Fruit fly (Drosophila melanogaster) whole organism, prepupa: ENCODE data around the gene CG42564.

Source experiments
- Blimp-1 ChIP-seq: fragments of 200-800 bp; sonication (Bioruptor generic); optimal IDR thresholded peaks from 3 replicates; lab custom pipeline; 2017; ENCODE audit warnings: missing biosample characterization, missing genetic modification characterization, mild to moderate bottlenecking, moderate library complexity, missing genetic modification reagents
- CG10669 ChIP-seq: fragments of 200-800 bp; sonication (Bioruptor generic); optimal IDR thresholded peaks from 3 replicates; lab custom pipeline; 2018; ENCODE audit warnings: missing biosample characterization, mild to moderate bottlenecking, missing genetic modification characterization, moderate library complexity
- CG11294 ChIP-seq: fragments of 200-800 bp; sonication (Bioruptor generic); IDR thresholded peaks from 2 replicates; pipeline ENCODE4 v1.3.6; 2022; ENCODE audit warnings: missing biosample characterization, missing genetic modification characterization
- CG11762 ChIP-seq: fragments of 200-800 bp; sonication (Bioruptor generic); optimal IDR thresholded peaks from 3 replicates; lab custom pipeline; 2016; ENCODE audit warnings: missing biosample characterization, missing genetic modification characterization; ENCODE audit not compliant: insufficient read depth
- CG11902 ChIP-seq: fragments of 200-800 bp; sonication (Bioruptor generic); optimal IDR thresholded peaks from 3 replicates; lab custom pipeline; 2016; ENCODE audit warnings: missing biosample characterization, missing genetic modification characterization
- CG16779 ChIP-seq: fragments of 200-800 bp; sonication (Bioruptor generic); optimal IDR thresholded peaks from 3 replicates; lab custom pipeline; 2017; ENCODE audit warnings: missing biosample characterization, mild to moderate bottlenecking, missing genetic modification characterization
- CG3032 ChIP-seq: fragments of 200-800 bp; optimal IDR thresholded peaks from 2 replicates; lab custom pipeline; 2019; ENCODE audit warnings: missing biosample characterization, mild to moderate bottlenecking, missing genetic modification characterization, moderate library complexity
- CG31627 ChIP-seq: fragments of 200-800 bp; sonication (Bioruptor generic); optimal IDR thresholded peaks from 3 replicates; lab custom pipeline; 2016; ENCODE audit warnings: missing biosample characterization, missing genetic modification characterization
- CG32006 ChIP-seq: fragments of 200-800 bp; sonication (Bioruptor generic); optimal IDR thresholded peaks from 3 replicates; lab custom pipeline; 2017; ENCODE audit warnings: missing biosample characterization, mild to moderate bottlenecking, missing genetic modification characterization
- CG34406 ChIP-seq: fragments of 200-800 bp; sonication (Bioruptor generic); optimal IDR thresholded peaks from 3 replicates; lab custom pipeline; 2016; ENCODE audit warnings: missing biosample characterization, missing genetic modification characterization
- CG3919 ChIP-seq: fragments of 200-800 bp; sonication (Bioruptor generic); optimal IDR thresholded peaks from 3 replicates; lab custom pipeline; 2016; ENCODE audit warnings: missing biosample characterization, missing genetic modification characterization
- CG4318 ChIP-seq: fragments of 200-800 bp; sonication (Bioruptor generic); optimal IDR thresholded peaks from 3 replicates; lab custom pipeline; 2017; ENCODE audit warnings: missing biosample characterization, mild to moderate bottlenecking, missing genetic modification characterization
- CG6276 ChIP-seq: fragments of 200-800 bp; sonication (Bioruptor generic); optimal IDR thresholded peaks from 2 replicates; lab custom pipeline; 2017; ENCODE audit warnings: missing biosample characterization, mild to moderate bottlenecking, missing genetic modification characterization
- CG6792 ChIP-seq: fragments of 200-800 bp; sonication (Bioruptor generic); optimal IDR thresholded peaks from 3 replicates; lab custom pipeline; 2016; ENCODE audit warnings: missing biosample characterization, missing genetic modification characterization
- CG7368 ChIP-seq: fragments of 200-800 bp; sonication (Bioruptor generic); optimal IDR thresholded peaks from 3 replicates; lab custom pipeline; 2016; ENCODE audit warnings: missing biosample characterization, missing genetic modification characterization
- CG8119 ChIP-seq: fragments of 200-800 bp; sonication (Bioruptor generic); IDR thresholded peaks from 3 replicates; pipeline ENCODE4 v1.3.6; 2022; ENCODE audit warnings: missing biosample characterization, missing genetic modification characterization
- CG8632 ChIP-seq: fragments of 200-800 bp; sonication (Bioruptor generic); optimal IDR thresholded peaks from 3 replicates; lab custom pipeline; 2016; ENCODE audit warnings: missing biosample characterization, missing genetic modification characterization
- Eip78C ChIP-seq: fragments of 200-800 bp; sonication (Bioruptor generic); peaks from one replicate; lab custom pipeline; 2016; ENCODE audit warnings: missing biosample characterization, missing genetic modification characterization
- Hr38 ChIP-seq: sonication (Bioruptor generic); optimal IDR thresholded peaks from 2 replicates; lab custom pipeline; 2016; ENCODE audit warnings: missing biosample characterization, missing genetic modification characterization
- Smox ChIP-seq: fragments of 200-800 bp; sonication (Bioruptor generic); optimal IDR thresholded peaks from 3 replicates; lab custom pipeline; 2016; ENCODE audit warnings: missing biosample characterization, missing genetic modification characterization
- Sox14 ChIP-seq: fragments of 200-800 bp; sonication (Bioruptor generic); optimal IDR thresholded peaks from 3 replicates; lab custom pipeline; 2016; ENCODE audit warnings: missing biosample characterization, missing genetic modification characterization
- Sox15 ChIP-seq: fragments of 200-800 bp; sonication (Bioruptor generic); optimal IDR thresholded peaks from 3 replicates; lab custom pipeline; 2016; ENCODE audit warnings: missing biosample characterization, missing genetic modification characterization
- achi ChIP-seq: fragments of 200-800 bp; sonication (Bioruptor generic); optimal IDR thresholded peaks from 3 replicates; lab custom pipeline; 2016; ENCODE audit warnings: missing biosample characterization, missing genetic modification characterization
- acj6 ChIP-seq: fragments of 200-800 bp; sonication (Bioruptor generic); optimal IDR thresholded peaks from 3 replicates; lab custom pipeline; 2016; ENCODE audit warnings: missing biosample characterization, missing genetic modification characterization
- cyc ChIP-seq: fragments of 200-800 bp; sonication (Bioruptor generic); optimal IDR thresholded peaks from 3 replicates; lab custom pipeline; 2016; ENCODE audit warnings: missing biosample characterization, missing genetic modification characterization
- dac ChIP-seq: fragments of 200-800 bp; sonication (Bioruptor generic); optimal IDR thresholded peaks from 2 replicates; lab custom pipeline; 2017; ENCODE audit warnings: missing biosample characterization, mild to moderate bottlenecking, missing genetic modification characterization
- esn ChIP-seq: fragments of 200-800 bp; sonication (Bioruptor generic); optimal IDR thresholded peaks from 2 replicates; lab custom pipeline; 2016; ENCODE audit warnings: missing biosample characterization, mild to moderate bottlenecking, missing genetic modification characterization, moderate library complexity
- fd85E ChIP-seq: fragments of 200-800 bp; sonication (Bioruptor generic); optimal IDR thresholded peaks from 3 replicates; lab custom pipeline; 2016; ENCODE audit warnings: missing biosample characterization, missing genetic modification characterization
- lz ChIP-seq: fragments of 200-800 bp; sonication (Bioruptor generic); optimal IDR thresholded peaks from 3 replicates; lab custom pipeline; 2016; ENCODE audit warnings: missing biosample characterization, missing genetic modification characterization
- net ChIP-seq: fragments of 200-800 bp; sonication (Bioruptor generic); optimal IDR thresholded peaks from 3 replicates; lab custom pipeline; 2016; ENCODE audit warnings: missing biosample characterization, missing genetic modification characterization
- pdm3 ChIP-seq: fragments of 200-800 bp; sonication (Bioruptor generic); optimal IDR thresholded peaks from 3 replicates; lab custom pipeline; 2016; ENCODE audit warnings: missing biosample characterization, missing genetic modification characterization
- salr ChIP-seq, 2 experiments: fragments of 200-800 bp; sonication (Bioruptor generic); optimal IDR thresholded peaks; 3 replicates each; lab custom pipeline; 2016 to 2018; ENCODE audit warnings: missing biosample characterization in 2 of 2, missing genetic modification characterization in 2 of 2, mild to moderate bottlenecking in 1 of 2
- ss ChIP-seq, 2 experiments: fragments of 200-800 bp; sonication (Bioruptor generic); optimal IDR thresholded peaks; 2 replicates in 1 of 2; 3 replicates in 1 of 2; lab custom pipeline; 2017 to 2018; ENCODE audit warnings: mild to moderate bottlenecking in 2 of 2, missing biosample characterization in 2 of 2, missing genetic modification characterization in 2 of 2, moderate library complexity in 1 of 2
- svp ChIP-seq: fragments of 200-800 bp; sonication (Bioruptor generic); peaks from one replicate; lab custom pipeline; 2016; ENCODE audit warnings: missing biosample characterization, missing genetic modification characterization
- vri ChIP-seq: fragments of 200-800 bp; sonication (Bioruptor generic); optimal IDR thresholded peaks from 3 replicates; lab custom pipeline; 2016; ENCODE audit warnings: missing biosample characterization, mild to moderate bottlenecking, missing genetic modification characterization

Gene CG42564

DNA sequence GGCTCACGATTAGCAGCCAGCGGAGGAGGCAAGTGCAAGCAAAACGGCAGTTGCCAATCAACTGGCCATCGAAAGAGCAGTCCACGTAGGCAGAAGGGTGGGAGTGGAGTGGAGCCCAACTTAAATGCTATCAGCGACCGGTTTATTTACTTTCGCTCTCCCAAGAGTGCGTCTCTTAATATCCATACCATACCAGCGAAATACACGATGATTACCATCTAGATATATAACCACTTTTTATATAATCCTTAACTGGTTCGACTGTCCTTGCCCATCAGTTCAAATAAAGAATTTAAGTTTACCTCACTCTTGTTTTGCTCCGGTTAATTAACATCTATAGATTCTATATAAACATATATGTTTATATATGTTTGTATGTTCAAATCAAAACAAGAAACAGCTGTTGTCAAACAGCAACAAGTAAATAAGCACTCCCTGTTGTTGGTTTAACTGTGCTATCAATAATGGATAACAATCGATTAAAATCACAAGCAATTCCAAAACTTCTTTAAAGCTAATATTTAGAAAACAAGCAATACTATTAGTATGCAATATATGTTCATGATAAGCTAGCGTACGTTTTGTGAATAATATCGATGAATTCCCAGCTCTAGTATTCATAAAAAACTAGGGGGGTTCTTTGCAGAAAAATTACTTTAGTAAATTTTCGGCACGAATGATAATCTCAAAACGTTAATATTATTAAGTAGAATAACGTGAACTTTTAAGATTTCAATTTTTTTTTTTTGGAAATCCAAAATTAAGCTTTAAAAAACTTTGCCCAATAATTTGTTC, 566 bp upstream of the CG42564 start (continued):
- peak; percentile 27 for TF ChIP-seq cyc
- TF ChIP-seq Smox (GFP tag; lab: Kevin White, UChicago): peak; percentile 46
- peak; percentile 38 for TF ChIP-seq lz
- no peak for TF ChIP-seq CG11294 (GFP tag; lab: Robert Waterston, UW)
- TF ChIP-seq Blimp-1 (GFP tag; lab: Kevin White, UChicago): peak; percentile 85
- TF ChIP-seq CG8632: no peak
- no peak for TF ChIP-seq CG6276 (GFP tag; lab: Kevin White, UChicago)
- peak; percentile 26 for TF ChIP-seq CG3919 (GFP tag; lab: Kevin White, UChicago)
- TF ChIP-seq Sox14 (GFP tag; lab: Kevin White, UChicago): peak; percentile 52
- TF ChIP-seq fd85E (GFP tag; lab: Kevin White, UChicago): peak; percentile 29
- TF ChIP-seq CG32006 (GFP tag; lab: Kevin White, UChicago): no peak
- TF ChIP-seq achi: peak; percentile 42
- TF ChIP-seq CG34406: no peak
- peak; percentile 20 for TF ChIP-seq CG11762
- peak in 1 of 2 experiments; percentile 2 for TF ChIP-seq ss (GFP tag; optimal IDR thresholded peaks at IDR 0.05; lab: Kevin White, UChicago)
- TF ChIP-seq acj6: peak; percentile 48
- peak; percentile 77 for TF ChIP-seq Eip78C (GFP tag; lab: Kevin White, UChicago)
- TF ChIP-seq CG7368: no peak

DNA sequence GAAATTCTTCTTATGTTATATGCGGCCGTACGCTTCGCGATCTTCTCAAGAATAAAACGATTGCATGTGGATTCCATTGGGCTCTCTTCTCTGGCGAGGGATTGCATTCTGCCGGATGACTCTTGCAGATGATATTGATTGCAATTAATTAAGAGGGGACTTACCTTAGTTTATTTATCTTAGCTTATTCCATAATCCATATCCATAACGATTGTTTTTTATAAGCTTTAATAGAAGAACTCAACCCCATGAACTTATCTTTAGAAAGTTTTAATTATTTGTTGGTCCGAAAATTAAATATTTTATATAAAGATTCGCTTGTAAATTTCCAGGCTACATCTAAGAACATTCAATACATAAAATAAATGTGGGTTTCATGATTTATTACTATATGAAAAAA, 1.7 kb downstream of the CG42564 start, which contains the start of gene CRAT:
Gene CRAT, minus strand, starts transcription at position 101 of the 400 bp plus-strand sequence.
- TF ChIP-seq CG11902 (no peak), esn (GFP tag; lab: Kevin White, UChicago) (no peak), CG32006 (GFP tag; lab: Kevin White, UChicago) (no peak), Sox15 (GFP tag; lab: Kevin White, UChicago) (no peak)

DNA sequence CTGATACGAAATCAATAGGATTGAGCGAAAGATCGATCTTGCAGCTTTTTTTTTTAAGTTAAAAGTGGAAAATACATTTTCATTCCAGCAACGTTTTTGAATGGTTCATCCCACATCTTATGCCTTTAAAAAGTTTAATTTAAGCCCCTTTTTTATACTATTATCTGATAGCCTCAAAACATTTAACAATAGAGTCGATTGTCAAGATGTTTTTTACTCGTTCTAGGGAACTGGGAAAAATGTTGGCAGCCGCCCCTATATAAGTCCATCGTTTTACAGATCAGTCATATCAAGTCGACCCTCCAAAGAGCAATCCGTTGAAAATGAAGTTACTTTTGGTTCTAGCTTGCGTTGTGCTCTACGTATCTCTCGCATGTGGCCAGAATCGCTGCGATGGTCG, 3.2 kb downstream of the CG42564 start, which contains the start of gene CG42537:
Gene CG42537, plus strand, starts transcription at position 301 of the 400 bp plus-strand sequence.
- TF ChIP-seq svp (no peak), Hr38 (GFP tag; lab: Kevin White, UChicago) (no peak), CG10669 (GFP tag; lab: Kevin White, UChicago) (no peak), pdm3 (GFP tag; lab: Kevin White, UChicago) (no peak), CG31627 (GFP tag; lab: Kevin White, UChicago) (no peak), CG6792 (GFP tag; lab: Kevin White, UChicago) (no peak), vri (GFP tag; lab: Kevin White, UChicago) (no peak), CG16779 (tag; lab: Kevin White, UChicago) (no peak), acj6 (no peak), net (GFP tag; lab: Kevin White, UChicago) (no peak), lz (no peak), CG8119 (no peak), dac (no peak), salr (GFP tag; optimal IDR thresholded peaks at IDR 0.05; lab: Kevin White, UChicago) (no peak), CG7368 (no peak), CG4318 (GFP tag; lab: Kevin White, UChicago) (no peak), CG34406 (no peak)

DNA sequence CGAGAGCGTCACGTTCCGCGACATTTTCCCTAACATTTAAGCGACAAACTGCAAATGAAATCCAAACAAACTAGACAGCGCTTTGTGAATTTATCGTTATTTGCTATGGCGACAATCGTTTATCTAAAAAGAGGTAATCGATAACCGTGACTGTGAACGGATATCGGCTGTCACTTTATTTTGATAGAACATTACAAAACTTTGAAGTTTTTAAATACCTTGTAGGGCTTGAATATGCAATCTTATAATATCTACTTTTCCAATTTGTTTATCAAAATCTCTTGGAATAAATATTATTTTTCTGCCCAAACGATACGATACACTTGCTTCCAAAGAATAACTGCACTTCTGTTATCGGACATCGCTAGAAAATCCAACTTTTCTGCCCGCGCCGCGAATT, 5.9 kb downstream of the CG42564 start, which contains the start of the genes CG1024 and TfIIFalpha:
Gene CG1024, minus strand, starts transcription at position 200 of the 400 bp plus-strand sequence.
Gene TfIIFalpha, plus strand, starts transcription at position 339 of the 400 bp plus-strand sequence.
- TF ChIP-seq esn (GFP tag; lab: Kevin White, UChicago) (peak; percentile 41), CG11762 (no peak), cyc (peak; percentile 4), CG3032 (tag; lab: Kevin White, UChicago) (peak; percentile 22), Sox14 (GFP tag; lab: Kevin White, UChicago) (peak; percentile 10)
- TF ChIP-seq, all 60 proteins: peak for 4
